Fruit fly (Drosophila melanogaster) whole organism, prepupa: ENCODE data around the gene Hmr.

ENCODE experiments used
- CG10669 ChIP-seq: fragments of 200-800 bp; sonication (Bioruptor generic); optimal IDR thresholded peaks from 3 replicates; lab custom pipeline; 2018; ENCODE audit warnings: missing biosample characterization, mild to moderate bottlenecking, missing genetic modification characterization, moderate library complexity
- CG11762 ChIP-seq: fragments of 200-800 bp; sonication (Bioruptor generic); optimal IDR thresholded peaks from 3 replicates; lab custom pipeline; 2016; ENCODE audit warnings: missing biosample characterization, missing genetic modification characterization; ENCODE audit not compliant: insufficient read depth
- CG11902 ChIP-seq: fragments of 200-800 bp; sonication (Bioruptor generic); optimal IDR thresholded peaks from 3 replicates; lab custom pipeline; 2016; ENCODE audit warnings: missing biosample characterization, missing genetic modification characterization
- CG15336 ChIP-seq: fragments of 200-800 bp; sonication (Bioruptor generic); IDR thresholded peaks from 2 replicates; pipeline ENCODE4 v1.3.6; 2022; ENCODE audit warnings: missing biosample characterization, missing genetic modification characterization
- CG1621 ChIP-seq: fragments of 200-800 bp; sonication (Bioruptor generic); optimal IDR thresholded peaks from 3 replicates; lab custom pipeline; 2018; ENCODE audit warnings: missing biosample characterization, mild to moderate bottlenecking, missing genetic modification characterization
- CG16779 ChIP-seq: fragments of 200-800 bp; sonication (Bioruptor generic); optimal IDR thresholded peaks from 3 replicates; lab custom pipeline; 2017; ENCODE audit warnings: missing biosample characterization, mild to moderate bottlenecking, missing genetic modification characterization
- CG31627 ChIP-seq: fragments of 200-800 bp; sonication (Bioruptor generic); optimal IDR thresholded peaks from 3 replicates; lab custom pipeline; 2016; ENCODE audit warnings: missing biosample characterization, missing genetic modification characterization
- CG32006 ChIP-seq: fragments of 200-800 bp; sonication (Bioruptor generic); optimal IDR thresholded peaks from 3 replicates; lab custom pipeline; 2017; ENCODE audit warnings: missing biosample characterization, mild to moderate bottlenecking, missing genetic modification characterization
- CG34406 ChIP-seq: fragments of 200-800 bp; sonication (Bioruptor generic); optimal IDR thresholded peaks from 3 replicates; lab custom pipeline; 2016; ENCODE audit warnings: missing biosample characterization, missing genetic modification characterization
- CG3919 ChIP-seq: fragments of 200-800 bp; sonication (Bioruptor generic); optimal IDR thresholded peaks from 3 replicates; lab custom pipeline; 2016; ENCODE audit warnings: missing biosample characterization, missing genetic modification characterization
- CG6163 ChIP-seq: fragments of 200-800 bp; sonication (Bioruptor generic); IDR thresholded peaks from 3 replicates; pipeline ENCODE4 v1.3.6; 2022; ENCODE audit warnings: missing biosample characterization, missing genetic modification characterization
- CG6792 ChIP-seq: fragments of 200-800 bp; sonication (Bioruptor generic); optimal IDR thresholded peaks from 3 replicates; lab custom pipeline; 2016; ENCODE audit warnings: missing biosample characterization, missing genetic modification characterization
- CG6808 ChIP-seq: fragments of 200-800 bp; sonication (Bioruptor generic); optimal IDR thresholded peaks from 3 replicates; lab custom pipeline; 2017; ENCODE audit warnings: missing biosample characterization, missing genetic modification characterization, mild to moderate bottlenecking, moderate library complexity, missing genetic modification reagents
- CG6854 ChIP-seq: fragments of 200-800 bp; sonication (Bioruptor generic); optimal IDR thresholded peaks from 2 replicates; lab custom pipeline; 2017; ENCODE audit warnings: missing biosample characterization, mild to moderate bottlenecking, missing genetic modification characterization
- CG7368 ChIP-seq: fragments of 200-800 bp; sonication (Bioruptor generic); optimal IDR thresholded peaks from 3 replicates; lab custom pipeline; 2016; ENCODE audit warnings: missing biosample characterization, missing genetic modification characterization
- CG8119 ChIP-seq: fragments of 200-800 bp; sonication (Bioruptor generic); IDR thresholded peaks from 3 replicates; pipeline ENCODE4 v1.3.6; 2022; ENCODE audit warnings: missing biosample characterization, missing genetic modification characterization
- CG8319 ChIP-seq: fragments of 200-800 bp; sonication (Bioruptor generic); optimal IDR thresholded peaks from 3 replicates; lab custom pipeline; 2016; ENCODE audit warnings: missing biosample characterization, missing genetic modification characterization
- Eip75B ChIP-seq: fragments of 200-800 bp; sonication (Bioruptor generic); optimal IDR thresholded peaks from 3 replicates; lab custom pipeline; 2016; ENCODE audit warnings: missing biosample characterization, missing genetic modification characterization
- Eip78C ChIP-seq: fragments of 200-800 bp; sonication (Bioruptor generic); peaks from one replicate; lab custom pipeline; 2016; ENCODE audit warnings: missing biosample characterization, missing genetic modification characterization
- Eip93F ChIP-seq: fragments of 200-800 bp; sonication (Bioruptor generic); optimal IDR thresholded peaks from 2 replicates; lab custom pipeline; 2016; ENCODE audit warnings: missing biosample characterization, mild to moderate bottlenecking, missing genetic modification characterization
- Ets21C ChIP-seq: fragments of 200-800 bp; sonication (Bioruptor generic); optimal IDR thresholded peaks from 3 replicates; lab custom pipeline; 2016; ENCODE audit warnings: missing biosample characterization, missing genetic modification characterization
- Ets96B ChIP-seq: fragments of 200-800 bp; optimal IDR thresholded peaks from 2 replicates; lab custom pipeline; 2019; ENCODE audit warnings: missing biosample characterization, mild to moderate bottlenecking, missing genetic modification characterization, moderate library complexity
- Gug ChIP-seq: fragments of 200-800 bp; sonication (Bioruptor generic); IDR thresholded peaks from 2 replicates; pipeline ENCODE4 v1.3.6; 2022; ENCODE audit warnings: missing biosample characterization, missing genetic modification characterization
- Hr38 ChIP-seq: sonication (Bioruptor generic); optimal IDR thresholded peaks from 2 replicates; lab custom pipeline; 2016; ENCODE audit warnings: missing biosample characterization, missing genetic modification characterization
- Hr39 ChIP-seq: fragments of 200-800 bp; sonication (Bioruptor generic); optimal IDR thresholded peaks from 2 replicates; lab custom pipeline; 2016; ENCODE audit warnings: missing biosample characterization, missing genetic modification characterization
- Lpt ChIP-seq: fragments of 200-800 bp; sonication (Bioruptor generic); optimal IDR thresholded peaks from 3 replicates; lab custom pipeline; 2016; ENCODE audit warnings: missing biosample characterization, missing genetic modification characterization
- Met ChIP-seq: fragments of 200-800 bp; sonication (Bioruptor generic); optimal IDR thresholded peaks from 3 replicates; lab custom pipeline; 2016; ENCODE audit warnings: missing biosample characterization, missing genetic modification characterization
- Smox ChIP-seq: fragments of 200-800 bp; sonication (Bioruptor generic); optimal IDR thresholded peaks from 3 replicates; lab custom pipeline; 2016; ENCODE audit warnings: missing biosample characterization, missing genetic modification characterization
- Sox102F ChIP-seq: fragments of 200-800 bp; sonication (Bioruptor generic); optimal IDR thresholded peaks from 2 replicates; lab custom pipeline; 2016; ENCODE audit warnings: missing biosample characterization, mild to moderate bottlenecking, missing genetic modification characterization
- Sox14 ChIP-seq: fragments of 200-800 bp; sonication (Bioruptor generic); optimal IDR thresholded peaks from 3 replicates; lab custom pipeline; 2016; ENCODE audit warnings: missing biosample characterization, missing genetic modification characterization
- Sox15 ChIP-seq: fragments of 200-800 bp; sonication (Bioruptor generic); optimal IDR thresholded peaks from 3 replicates; lab custom pipeline; 2016; ENCODE audit warnings: missing biosample characterization, missing genetic modification characterization
- achi ChIP-seq: fragments of 200-800 bp; sonication (Bioruptor generic); optimal IDR thresholded peaks from 3 replicates; lab custom pipeline; 2016; ENCODE audit warnings: missing biosample characterization, missing genetic modification characterization
- acj6 ChIP-seq: fragments of 200-800 bp; sonication (Bioruptor generic); optimal IDR thresholded peaks from 3 replicates; lab custom pipeline; 2016; ENCODE audit warnings: missing biosample characterization, missing genetic modification characterization
- cyc ChIP-seq: fragments of 200-800 bp; sonication (Bioruptor generic); optimal IDR thresholded peaks from 3 replicates; lab custom pipeline; 2016; ENCODE audit warnings: missing biosample characterization, missing genetic modification characterization
- dsx ChIP-seq: fragments of 200-800 bp; optimal IDR thresholded peaks from 3 replicates; lab custom pipeline; 2019; ENCODE audit warnings: missing biosample characterization, mild to moderate bottlenecking, missing genetic modification characterization, moderate library complexity; ENCODE audit not compliant: poor library complexity, severe bottlenecking
- eg ChIP-seq: fragments of 200-800 bp; sonication (Bioruptor generic); IDR thresholded peaks from 3 replicates; pipeline ENCODE4 v1.3.6; 2022; ENCODE audit warnings: missing biosample characterization, missing genetic modification characterization
- esn ChIP-seq: fragments of 200-800 bp; sonication (Bioruptor generic); optimal IDR thresholded peaks from 2 replicates; lab custom pipeline; 2016; ENCODE audit warnings: missing biosample characterization, mild to moderate bottlenecking, missing genetic modification characterization, moderate library complexity
- fd59A ChIP-seq: fragments of 200-800 bp; sonication (Bioruptor generic); optimal IDR thresholded peaks from 2 replicates; lab custom pipeline; 2017; ENCODE audit warnings: missing biosample characterization, mild to moderate bottlenecking, missing genetic modification characterization, missing genetic modification reagents
- fkh ChIP-seq: fragments of 200-800 bp; sonication (Bioruptor generic); optimal IDR thresholded peaks from 3 replicates; lab custom pipeline; 2017; ENCODE audit warnings: missing biosample characterization, mild to moderate bottlenecking, missing genetic modification characterization, moderate library complexity
- pdm3 ChIP-seq: fragments of 200-800 bp; sonication (Bioruptor generic); optimal IDR thresholded peaks from 3 replicates; lab custom pipeline; 2016; ENCODE audit warnings: missing biosample characterization, missing genetic modification characterization
- salr ChIP-seq, 2 experiments: fragments of 200-800 bp; sonication (Bioruptor generic); optimal IDR thresholded peaks; 3 replicates each; lab custom pipeline; 2016 to 2018; ENCODE audit warnings: missing biosample characterization in 2 of 2, missing genetic modification characterization in 2 of 2, mild to moderate bottlenecking in 1 of 2
- spab ChIP-seq: fragments of 200-800 bp; sonication (Bioruptor generic); optimal IDR thresholded peaks from 2 replicates; lab custom pipeline; 2017; ENCODE audit warnings: missing biosample characterization, mild to moderate bottlenecking, missing genetic modification characterization, missing genetic modification reagents
- ss ChIP-seq, 2 experiments: fragments of 200-800 bp; sonication (Bioruptor generic); optimal IDR thresholded peaks; 2 replicates in 1 of 2; 3 replicates in 1 of 2; lab custom pipeline; 2017 to 2018; ENCODE audit warnings: mild to moderate bottlenecking in 2 of 2, missing biosample characterization in 2 of 2, missing genetic modification characterization in 2 of 2, moderate library complexity in 1 of 2
- svp ChIP-seq: fragments of 200-800 bp; sonication (Bioruptor generic); peaks from one replicate; lab custom pipeline; 2016; ENCODE audit warnings: missing biosample characterization, missing genetic modification characterization
- vri ChIP-seq: fragments of 200-800 bp; sonication (Bioruptor generic); optimal IDR thresholded peaks from 3 replicates; lab custom pipeline; 2016; ENCODE audit warnings: missing biosample characterization, mild to moderate bottlenecking, missing genetic modification characterization

The Hmr gene

dm6 chrX:10584461-10584860, 11.2 kb downstream of the Hmr start (continued):
- TF ChIP-seq esn (GFP tag; lab: Kevin White, UChicago) (peak; percentile 97), CG31627 (GFP tag; lab: Kevin White, UChicago) (peak; percentile 97), Hr38 (GFP tag; lab: Kevin White, UChicago) (no peak), Smox (GFP tag; lab: Kevin White, UChicago) (peak; percentile 96), Sox15 (peak; percentile 92), CG3919 (GFP tag; lab: Kevin White, UChicago) (peak; percentile 96), CG6163 (GFP tag; lab: Robert Waterston, UW) (peak; percentile 95), acj6 (GFP tag; lab: Kevin White, UChicago) (peak; percentile 94), CG32006 (peak; percentile 65), salr (GFP tag; optimal IDR thresholded peaks at IDR 0.05; lab: Kevin White, UChicago) (peak; percentile 67 to 92), CG10669 (peak; percentile 95), CG6854 (GFP tag; lab: Kevin White, UChicago) (peak; percentile 75), Ets96B (tag; lab: Kevin White, UChicago) (peak; percentile 93), CG7368 (GFP tag; lab: Kevin White, UChicago) (peak; percentile 93), CG11762 (GFP tag; lab: Kevin White, UChicago) (peak; percentile 86), Eip93F (GFP tag; lab: Kevin White, UChicago) (peak; percentile 94), Ets21C (GFP tag; lab: Kevin White, UChicago) (peak; percentile 93), CG16779 (peak; percentile 58)
- TF ChIP-seq, all 60 proteins: peak for 56

dm6 chrX:10582064-10582463, 13.6 kb downstream of the Hmr start:
- TF ChIP-seq CG6163 (GFP tag; lab: Robert Waterston, UW) (0 out of 3 replicates have a peak, but pooled peaks have one; percentile 35), fkh (GFP tag; lab: Kevin White, UChicago) (peak; percentile 85), CG8119 (GFP tag; lab: Robert Waterston, UW) (no peak), Eip78C (GFP tag; lab: Kevin White, UChicago) (peak; percentile 43), ss (GFP tag; optimal IDR thresholded peaks at IDR 0.05; lab: Kevin White, UChicago) (peak in 1 of 2 experiments; percentile 26)

dm6 chrX:10581476-10581875, 14.2 kb downstream of the Hmr start:
- TF ChIP-seq achi (GFP tag; lab: Kevin White, UChicago) (peak; percentile 49), CG16779 (peak; percentile 5), Hr38 (GFP tag; lab: Kevin White, UChicago) (no peak), cyc (peak; percentile 35), acj6 (GFP tag; lab: Kevin White, UChicago) (peak; percentile 59), CG15336 (GFP tag; lab: Robert Waterston, UW) (peak; percentile 47; the same call in 1 of the 2 replicates), CG11902 (GFP tag; lab: Kevin White, UChicago) (no peak), CG8119 (GFP tag; lab: Robert Waterston, UW) (0 out of 3 replicates have a peak, but pooled peaks have one; percentile 43), pdm3 (GFP tag; lab: Kevin White, UChicago) (peak; percentile 67), CG1621 (tag; lab: Kevin White, UChicago) (peak; percentile 23), Eip75B (GFP tag; lab: Kevin White, UChicago) (peak; percentile 58), CG6163 (GFP tag; lab: Robert Waterston, UW) (peak; percentile 62), vri (GFP tag; lab: Kevin White, UChicago) (no peak), Gug (GFP tag; lab: Robert Waterston, UW) (peak; percentile 40), CG31627 (GFP tag; lab: Kevin White, UChicago) (peak; percentile 17), CG6792 (GFP tag; lab: Kevin White, UChicago) (peak; percentile 28), ss (GFP tag; optimal IDR thresholded peaks at IDR 0.05; lab: Kevin White, UChicago) (peak; percentile 47 to 74), Sox14 (GFP tag; lab: Kevin White, UChicago) (peak; percentile 61), CG10669 (peak; percentile 61), spab (peak; percentile 54), CG34406 (peak; percentile 43), Met (GFP tag; lab: Kevin White, UChicago) (peak; percentile 54), Lpt (GFP tag; lab: Kevin White, UChicago) (peak; percentile 12), eg (no peak; the same call in 2 of the 3 replicates), CG8319 (peak; percentile 2), Hr39 (GFP tag; lab: Kevin White, UChicago) (peak; percentile 26), CG6808 (GFP tag; lab: Kevin White, UChicago) (peak; percentile 33), fd59A (GFP tag; lab: Kevin White, UChicago) (peak; percentile 46), CG11762 (GFP tag; lab: Kevin White, UChicago) (peak; percentile 45), CG3919 (GFP tag; lab: Kevin White, UChicago) (peak; percentile 45), CG7368 (GFP tag; lab: Kevin White, UChicago) (peak; percentile 60), CG32006 (peak; percentile 57), svp (peak; percentile 56), Sox102F (GFP tag; lab: Kevin White, UChicago) (peak; percentile 16), dsx (GFP tag; lab: Kevin White, UChicago) (peak; percentile 58)
